Worm (Caenorhabditis elegans) whole organism, L2 larva: Measurements from ENCODE around the gene ggtb-1.

Experiments used
- R02D3.7 ChIP-seq: fragments of 150-350 bp; optimal IDR thresholded peaks from 2 replicates; lab custom pipeline; 2014; ENCODE audit warnings: missing biosample characterization, missing genetic modification characterization
- ZK546.5 ChIP-seq: sonication (generic microtip); optimal IDR thresholded peaks from 2 replicates; lab custom pipeline; 2017; ENCODE audit warnings: missing biosample characterization, missing genetic modification characterization
- alr-1 ChIP-seq: fragments of 150-350 bp; optimal IDR thresholded peaks from 2 replicates; lab custom pipeline; 2014; ENCODE audit warnings: missing biosample characterization, missing genetic modification characterization
- aly-2 ChIP-seq: fragments of 150-350 bp; optimal IDR thresholded peaks from 2 replicates; lab custom pipeline; 2014; ENCODE audit warnings: missing biosample characterization, missing genetic modification characterization
- dmd-4 ChIP-seq: sonication (generic microtip); optimal IDR thresholded peaks from 2 replicates; lab custom pipeline; 2017; ENCODE audit warnings: missing biosample characterization, missing genetic modification characterization
- fos-1 ChIP-seq: fragments of 150-350 bp; optimal IDR thresholded peaks from 2 replicates; lab custom pipeline; 2014; ENCODE audit warnings: missing biosample characterization, missing genetic modification characterization
- lin-11 ChIP-seq: fragments of 150-350 bp; sonication (generic microtip); optimal IDR thresholded peaks from 2 replicates; lab custom pipeline; 2014; ENCODE audit warnings: missing biosample characterization, missing genetic modification characterization, inconsistent platforms, mixed read lengths
- nhr-237 ChIP-seq: fragments of 150-350 bp; optimal IDR thresholded peaks from 2 replicates; lab custom pipeline; 2014; ENCODE audit warnings: missing biosample characterization, missing genetic modification characterization
- nhr-77 ChIP-seq: fragments of 150-350 bp; optimal IDR thresholded peaks from 2 replicates; lab custom pipeline; 2014; ENCODE audit warnings: missing biosample characterization, missing genetic modification characterization
- snpc-4 ChIP-seq: fragments of 150-350 bp; optimal IDR thresholded peaks from 2 replicates; lab custom pipeline; 2014; ENCODE audit warnings: missing biosample characterization, missing genetic modification characterization
- unc-62 ChIP-seq: fragments of 150-350 bp; optimal IDR thresholded peaks from 2 replicates; lab custom pipeline; 2014; ENCODE audit warnings: missing biosample characterization, missing genetic modification reagents, missing genetic modification characterization

- TF ChIP-seq dmd-4 (tag; lab: Kevin White, UChicago) (no peak), nhr-77 (tag; lab: Kevin White, UChicago) (no peak), nhr-237 (tag; lab: Kevin White, UChicago) (no peak), aly-2 (tag; lab: Kevin White, UChicago) (no peak), unc-62 (no peak), alr-1 (tag; lab: Kevin White, UChicago) (no peak), fos-1 (tag; lab: Kevin White, UChicago) (peak; percentile 76), ZK546.5 (no peak), lin-11 (tag; lab: Kevin White, UChicago) (no peak), snpc-4 (tag; lab: Kevin White, UChicago) (peak; percentile 27), R02D3.7 (no peak)
These were observed 16.8 kb upstream of the ggtb-1 start for ce11 chrIII:7116615-7117252.
